Worm (Caenorhabditis elegans) whole organism, L3 larva: ENCODE data around the gene rpl-11.1.

ENCODE experiments used
- ama-1 ChIP-seq: fragments of 150-350 bp; optimal IDR thresholded peaks from 2 replicates; lab custom pipeline; 2018
- nhr-237 ChIP-seq: fragments of 150-350 bp; optimal IDR thresholded peaks from 2 replicates; lab custom pipeline; 2014; ENCODE audit warnings: missing biosample characterization, missing genetic modification characterization
- skn-1 ChIP-seq: fragments of 150-350 bp; optimal IDR thresholded peaks from 2 replicates; lab custom pipeline; 2014; ENCODE audit warnings: missing biosample characterization, missing genetic modification characterization
- unc-39 ChIP-seq: sonication (generic microtip); optimal IDR thresholded peaks from 4 replicates; lab custom pipeline; 2017; ENCODE audit warnings: missing biosample characterization, missing genetic modification characterization

DNA sequence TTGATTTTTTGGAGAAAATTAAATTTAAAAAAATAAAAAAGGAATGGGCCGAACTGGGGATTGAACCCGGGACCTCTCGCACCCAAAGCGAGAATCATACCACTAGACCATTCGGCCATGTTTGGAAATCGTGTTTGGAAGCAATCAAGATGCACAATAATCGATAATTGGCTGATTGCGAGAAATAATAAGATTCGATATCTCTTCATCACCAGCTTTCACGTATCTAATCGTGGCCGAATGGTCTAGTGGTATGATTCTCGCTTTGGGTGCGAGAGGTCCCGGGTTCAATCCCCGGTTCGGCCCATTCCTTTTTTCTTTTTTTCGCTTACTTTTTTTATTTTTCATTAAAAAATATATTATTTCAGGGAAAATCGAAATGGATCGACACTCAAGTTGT lies 3.8 kb downstream of the rpl-11.1 start:
- TF ChIP-seq ama-1 (lab: Kevin White, UChicago) (no peak), nhr-237 (tag; lab: Kevin White, UChicago) (no peak), unc-39 (tag; lab: Kevin White, UChicago) (no peak), skn-1 (tag; lab: Kevin White, UChicago) (no peak)
